Fruit fly (Drosophila melanogaster): ENCODE measurements around the gene Lsp2.

Lsp2 gene

DNA sequence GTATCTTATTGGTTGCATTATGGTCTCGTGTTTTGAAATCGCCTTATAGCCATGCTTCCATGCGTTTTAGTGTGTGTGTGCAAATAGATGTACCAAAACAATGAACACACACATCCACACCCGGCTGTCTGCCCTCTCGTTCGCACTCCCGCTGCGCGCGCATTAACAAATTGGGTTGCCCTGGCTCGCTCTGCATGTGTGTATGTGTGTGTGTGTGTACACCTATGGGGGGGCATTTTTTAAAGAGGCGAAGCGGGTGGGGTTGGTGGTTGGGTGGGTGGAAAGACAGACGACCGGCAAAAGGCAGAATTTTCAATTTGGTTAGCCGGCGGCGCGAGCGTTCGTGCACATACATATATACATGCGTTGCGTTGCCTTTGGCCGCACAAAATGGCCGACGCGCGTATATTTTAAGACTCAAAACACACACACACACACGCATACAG, 5.0 kb upstream of the Lsp2 start (continued):
- TF ChIP-seq Sox14 (GFP tag; optimal IDR thresholded peaks at IDR 0.05) (peak; percentile 51), CG4318 (GFP tag; optimal IDR thresholded peaks at IDR 0.05) (no peak), CG6163 (GFP tag; IDR thresholded peaks at IDR 0.05) (peak; percentile 53; the same call in 2 of the 3 replicates), CG6854 (GFP tag; optimal IDR thresholded peaks at IDR 0.05) (peak; percentile 58), CG6792 (GFP tag; optimal IDR thresholded peaks at IDR 0.05) (no peak), topi (GFP tag; optimal IDR thresholded peaks at IDR 0.05) (no peak), ss (GFP tag; optimal IDR thresholded peaks at IDR 0.05) (peak; percentile 62 to 64), CG11902 (GFP tag; optimal IDR thresholded peaks at IDR 0.05) (no peak), CG11294 (GFP tag; IDR thresholded peaks at IDR 0.05) (no peak), pdm3 (GFP tag; optimal IDR thresholded peaks at IDR 0.05) (no peak), Smox (GFP tag; optimal IDR thresholded peaks at IDR 0.05) (no peak), Lpt (GFP tag; optimal IDR thresholded peaks at IDR 0.05) (no peak), CG10669 (GFP tag; optimal IDR thresholded peaks at IDR 0.05) (no peak), CG3032 (tag; optimal IDR thresholded peaks at IDR 0.05) (no peak), Hr38 (GFP tag; optimal IDR thresholded peaks at IDR 0.05) (no peak), Gug (GFP tag; IDR thresholded peaks at IDR 0.05) (no peak), Eip93F (GFP tag; optimal IDR thresholded peaks at IDR 0.05) (peak; percentile 38)

DNA sequence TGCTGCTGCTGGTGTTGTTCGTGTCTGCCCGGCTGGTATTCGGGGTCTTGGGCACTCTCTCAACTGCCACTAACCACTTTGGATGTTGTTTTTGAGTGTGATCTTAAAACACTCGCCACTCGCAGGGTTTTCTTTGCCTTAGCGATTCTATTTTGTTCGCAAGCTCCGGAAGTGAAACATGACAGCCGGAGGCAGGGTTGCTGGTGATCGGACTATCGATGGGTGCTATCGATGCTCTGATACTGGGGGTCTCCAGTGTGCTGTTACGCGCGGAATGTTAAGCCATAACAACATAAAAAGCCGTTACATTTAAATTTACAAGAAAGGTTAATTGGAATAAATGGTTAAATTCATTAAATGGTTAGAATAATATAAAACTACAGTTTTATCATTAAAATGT, 4.2 kb upstream of the Lsp2 start, which contains the start of gene yps:
TSS of gene yps (minus strand) at position 176 of the 400 bp plus-strand sequence.
- TF ChIP-seq Sox14 (GFP tag; optimal IDR thresholded peaks at IDR 0.05) (peak; percentile 67), Eip75B (GFP tag; optimal IDR thresholded peaks at IDR 0.05) (peak; percentile 89), Lpt (GFP tag; optimal IDR thresholded peaks at IDR 0.05) (peak; percentile 4), CG6163 (GFP tag; IDR thresholded peaks at IDR 0.05) (peak; percentile 93), OdsH (GFP tag; optimal IDR thresholded peaks at IDR 0.05) (peak; percentile 78), spab (GFP tag; optimal IDR thresholded peaks at IDR 0.05) (no peak), ss (GFP tag; optimal IDR thresholded peaks at IDR 0.05) (peak; percentile 75 to 91), Blimp-1 (GFP tag; optimal IDR thresholded peaks at IDR 0.05) (peak; percentile 77), Smox (GFP tag; optimal IDR thresholded peaks at IDR 0.05) (peak; percentile 85), svp (GFP tag) (peak; percentile 87), pdm3 (GFP tag; optimal IDR thresholded peaks at IDR 0.05) (peak; percentile 86), dac (GFP tag; optimal IDR thresholded peaks at IDR 0.05) (peak; percentile 74), fkh (GFP tag; optimal IDR thresholded peaks at IDR 0.05) (peak; percentile 86), vri (GFP tag; optimal IDR thresholded peaks at IDR 0.05) (peak; percentile 91), CG34406 (GFP tag; optimal IDR thresholded peaks at IDR 0.05) (peak; percentile 86), fd85E (GFP tag; optimal IDR thresholded peaks at IDR 0.05) (peak; percentile 89), cyc (GFP tag; optimal IDR thresholded peaks at IDR 0.05) (peak; percentile 88), esn (GFP tag; optimal IDR thresholded peaks at IDR 0.05) (peak; percentile 94), CG16779 (tag; optimal IDR thresholded peaks at IDR 0.05) (peak; percentile 79), CG8119 (GFP tag; IDR thresholded peaks at IDR 0.05) (peak; percentile 26; the same call in 1 of the 3 replicates), CG7368 (GFP tag; optimal IDR thresholded peaks at IDR 0.05) (peak; percentile 90), CG32006 (GFP tag; optimal IDR thresholded peaks at IDR 0.05) (no peak), CG8632 (GFP tag; optimal IDR thresholded peaks at IDR 0.05) (peak; percentile 76), salr (GFP tag; optimal IDR thresholded peaks at IDR 0.05) (peak in 1 of 2 experiments; percentile 90), Ets21C (GFP tag; optimal IDR thresholded peaks at IDR 0.05) (peak; percentile 61), CG8319 (GFP tag; optimal IDR thresholded peaks at IDR 0.05) (peak; percentile 93), Eip93F (GFP tag; optimal IDR thresholded peaks at IDR 0.05) (peak; percentile 0), CG11762 (GFP tag; optimal IDR thresholded peaks at IDR 0.05; ENCODE audit: insufficient read depth) (peak; percentile 49), eg (GFP tag; IDR thresholded peaks at IDR 0.05) (peak; percentile 89), Hr38 (GFP tag; optimal IDR thresholded peaks at IDR 0.05) (no peak), Eip78C (GFP tag) (peak; percentile 95), CG4318 (GFP tag; optimal IDR thresholded peaks at IDR 0.05) (no peak), CG6792 (GFP tag; optimal IDR thresholded peaks at IDR 0.05) (peak; percentile 85), CG6276 (GFP tag; optimal IDR thresholded peaks at IDR 0.05) (no peak), Hr4 (GFP tag; optimal IDR thresholded peaks at IDR 0.05) (peak; percentile 52), CG10631 (GFP tag; optimal IDR thresholded peaks at IDR 0.05) (peak; percentile 54), CG3919 (GFP tag; optimal IDR thresholded peaks at IDR 0.05) (peak; percentile 94), topi (GFP tag; optimal IDR thresholded peaks at IDR 0.05) (peak; percentile 90), CG9139 (GFP tag; optimal IDR thresholded peaks at IDR 0.05) (peak; percentile 85), Hr39 (GFP tag; optimal IDR thresholded peaks at IDR 0.05) (peak; percentile 74), CG6854 (GFP tag; optimal IDR thresholded peaks at IDR 0.05) (peak; percentile 97), CG15336 (GFP tag; IDR thresholded peaks at IDR 0.05) (peak; percentile 46), CG31627 (GFP tag; optimal IDR thresholded peaks at IDR 0.05) (peak; percentile 84)

Data from whole organism, prepupa.